Fruit fly (Drosophila melanogaster): ENCODE results near the gene CG11417.
A peak's percentile ranks its signal among the peaks of the same experiment; 100 is the strongest.

The CG11417 gene

dm6 chrX:1380350-1381060, 26.7 kb downstream of the CG11417 start, which contains the start of the genes CG3719 and CG32813 (continued):
- TF ChIP-seq NfI (GFP tag; optimal IDR thresholded peaks at IDR 0.05) (peak; percentile 34), emc (GFP tag; optimal IDR thresholded peaks at IDR 0.05) (no peak), Drgx (GFP tag; IDR thresholded peaks at IDR 0.05) (0 out of 2 replicates have a peak, but pooled peaks have one; percentile 8), Oaz (GFP tag; IDR thresholded peaks at IDR 0.05) (no peak), lilli (GFP tag; optimal IDR thresholded peaks at IDR 0.05) (peak; percentile 30), CG9609 (GFP tag; optimal IDR thresholded peaks at IDR 0.05) (peak; percentile 23), CG9932 (GFP tag; IDR thresholded peaks at IDR 0.05) (peak; percentile 57), Deaf1 (tag; optimal IDR thresholded peaks at IDR 0.05) (peak; percentile 36), Trl (optimal IDR thresholded peaks at IDR 0.05) (peak; percentile 72 to 74), Trl (GFP tag; optimal IDR thresholded peaks at IDR 0.05) (peak; percentile 10), Dref (GFP tag; IDR thresholded peaks at IDR 0.05) (peak; percentile 41; the same call in 1 of the 2 replicates), ems (GFP tag; optimal IDR thresholded peaks at IDR 0.05) (peak; percentile 42), scrt (GFP tag; optimal IDR thresholded peaks at IDR 0.05) (peak; percentile 89), CG18599 (GFP tag; optimal IDR thresholded peaks at IDR 0.05) (peak; percentile 43), her (GFP tag; optimal IDR thresholded peaks at IDR 0.05) (peak; percentile 66), Meics (GFP tag; optimal IDR thresholded peaks at IDR 0.05) (peak; percentile 24), Med (GFP tag) (peak; percentile 84), HmgZ (tag; optimal IDR thresholded peaks at IDR 0.05) (peak; percentile 68), CG15514 (GFP tag; optimal IDR thresholded peaks at IDR 0.05) (peak; percentile 97), dpn (GFP tag; optimal IDR thresholded peaks at IDR 0.05) (peak; percentile 23 to 44), Bdp1 (GFP tag; optimal IDR thresholded peaks at IDR 0.05) (peak; percentile 39), HLH3B (GFP tag; IDR thresholded peaks at IDR 0.05) (no peak), CG17361 (GFP tag; IDR thresholded peaks at IDR 0.05) (peak; percentile 30; the same call in 1 of the 3 replicates), Aef1 (GFP tag; IDR thresholded peaks at IDR 0.05) (peak; percentile 63), CG16813 (GFP tag; IDR thresholded peaks at IDR 0.05; ENCODE audit: partially characterized antibody) (0 out of 3 replicates have a peak, but pooled peaks have one; percentile 28), CG9215 (GFP tag; IDR thresholded peaks at IDR 0.05) (peak; percentile 32; the same call in 1 of the 2 replicates), al (GFP tag; IDR thresholded peaks at IDR 0.05) (0 out of 2 replicates have a peak, but pooled peaks have one; percentile 11), chinmo (GFP tag; IDR thresholded peaks at IDR 0.05; ENCODE audit: partially characterized antibody) (0 out of 4 replicates have a peak, but pooled peaks have one; percentile 27), CG32767 (GFP tag; IDR thresholded peaks at IDR 0.05) (peak; percentile 61), sd (tag; optimal IDR thresholded peaks at IDR 0.05) (peak; percentile 19), Adf1 (GFP tag; IDR thresholded peaks at IDR 0.05) (0 out of 2 replicates have a peak, but pooled peaks have one; percentile 21), stwl (tag; optimal IDR thresholded peaks at IDR 0.05) (peak; percentile 60), Antp (GFP tag; optimal IDR thresholded peaks at IDR 0.05) (peak; percentile 36), insv (GFP tag; optimal IDR thresholded peaks at IDR 0.05) (peak in 1 of 2 experiments; percentile 86), ind (GFP tag; optimal IDR thresholded peaks at IDR 0.05) (peak; percentile 49), CG6175 (GFP tag; IDR thresholded peaks at IDR 0.05) (0 out of 3 replicates have a peak, but pooled peaks have one; percentile 10), pzg (GFP tag; optimal IDR thresholded peaks at IDR 0.05) (peak; percentile 71), Ets65A (GFP tag) (peak; percentile 95), CG4820 (GFP tag; optimal IDR thresholded peaks at IDR 0.05) (peak; percentile 13), CG4360 (GFP tag; IDR thresholded peaks at IDR 0.05) (peak; percentile 95), CG31224 (GFP tag; IDR thresholded peaks at IDR 0.05) (no peak), Sry-β (GFP tag; optimal IDR thresholded peaks at IDR 0.05) (no peak), CG7928 (GFP tag; optimal IDR thresholded peaks at IDR 0.05) (peak; percentile 12), CG9797 (GFP tag; optimal IDR thresholded peaks at IDR 0.05) (peak; percentile 1), CG8944 (GFP tag; optimal IDR thresholded peaks at IDR 0.05) (no peak), CG10565 (GFP tag; optimal IDR thresholded peaks at IDR 0.05) (no peak), zfh1 (GFP tag; IDR thresholded peaks at IDR 0.05) (peak; percentile 35; the same call in 1 of the 3 replicates), onecut (GFP tag; IDR thresholded peaks at IDR 0.05) (peak; percentile 11; the same call in 1 of the 2 replicates), CG4854 (GFP tag; optimal IDR thresholded peaks at IDR 0.05) (no peak), kni (GFP tag; optimal IDR thresholded peaks at IDR 0.05) (no peak)
